Fruit fly (Drosophila melanogaster): Measurements from ENCODE around the gene CG6244.

The CG6244 gene

DNA sequence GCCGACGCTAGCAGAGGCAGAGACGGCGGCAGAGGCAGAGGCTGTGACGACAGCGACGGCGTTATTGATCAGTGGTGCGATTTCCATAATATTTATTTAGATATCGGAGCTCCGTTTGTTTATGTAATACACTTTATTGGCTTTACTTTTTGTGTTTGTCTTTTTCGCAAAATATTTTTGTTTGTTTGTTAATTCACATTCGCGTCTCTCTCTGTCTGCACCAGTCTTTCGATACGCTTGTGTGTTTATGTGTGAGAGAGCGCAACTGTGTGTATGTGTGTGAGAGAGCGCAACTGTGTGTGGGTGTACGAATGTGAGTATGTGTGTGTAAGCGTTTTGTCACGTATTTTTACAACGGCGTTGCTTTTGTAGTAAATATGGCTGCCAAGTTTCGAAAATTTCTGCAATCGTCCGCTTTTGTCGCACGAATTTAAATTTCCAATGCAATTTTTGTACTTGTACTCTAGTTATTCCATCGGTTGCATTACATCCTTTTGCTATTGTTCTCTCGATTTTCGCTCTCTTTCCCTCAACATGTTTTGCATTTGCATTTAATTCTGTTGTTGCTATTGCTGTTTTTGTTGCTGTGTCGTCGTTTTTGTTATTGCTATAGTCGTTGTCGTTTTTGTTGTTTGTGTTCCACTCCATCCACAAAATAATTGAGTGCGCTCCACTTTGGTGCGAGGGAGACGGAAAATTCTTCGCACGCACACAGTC, 17.5 kb downstream of the CG6244 start (continued):
- TF ChIP-seq Opbp (GFP tag; IDR thresholded peaks at IDR 0.05; ENCODE audit: partially characterized antibody) (no peak), slp2 (GFP tag; optimal IDR thresholded peaks at IDR 0.05) (no peak), Ssrp (tag; optimal IDR thresholded peaks at IDR 0.05) (no peak), CG9817 (tag; optimal IDR thresholded peaks at IDR 0.05) (no peak), CG7928 (GFP tag; optimal IDR thresholded peaks at IDR 0.05) (no peak), hkb (optimal IDR thresholded peaks at IDR 0.05) (no peak), hkb (GFP tag; IDR thresholded peaks at IDR 0.05) (peak; percentile 57; the same call in 1 of the 2 replicates), twi (tag; optimal IDR thresholded peaks at IDR 0.05) (no peak), E2f1 (GFP tag; IDR thresholded peaks at IDR 0.05) (no peak), CG2678 (tag; optimal IDR thresholded peaks at IDR 0.05) (peak; percentile 42), CG7839 (tag; optimal IDR thresholded peaks at IDR 0.05) (peak; percentile 14), CG18599 (GFP tag; optimal IDR thresholded peaks at IDR 0.05) (peak; percentile 68), D (optimal IDR thresholded peaks at IDR 0.05) (no peak), D (GFP tag; optimal IDR thresholded peaks at IDR 0.05) (no peak), ato (GFP tag; IDR thresholded peaks at IDR 0.05; ENCODE audit: partially characterized antibody) (no peak), CG10321 (GFP tag; IDR thresholded peaks at IDR 0.05) (no peak), da (GFP tag; optimal IDR thresholded peaks at IDR 0.05) (no peak), caup (GFP tag; optimal IDR thresholded peaks at IDR 0.05; ENCODE audit: severe bottlenecking) (peak; percentile 11), CG8290 (GFP tag; optimal IDR thresholded peaks at IDR 0.05) (no peak), CG8290 (tag; optimal IDR thresholded peaks at IDR 0.05) (no peak), CG42726 (GFP tag; IDR thresholded peaks at IDR 0.05; ENCODE audit: partially characterized antibody) (no peak), CG11560 (tag; IDR thresholded peaks at IDR 0.05) (no peak), CG10431 (GFP tag; optimal IDR thresholded peaks at IDR 0.05) (no peak), CG1529 (GFP tag; optimal IDR thresholded peaks at IDR 0.05) (peak; percentile 22), ERR (GFP tag; optimal IDR thresholded peaks at IDR 0.05) (no peak), CG13894 (tag; optimal IDR thresholded peaks at IDR 0.05) (no peak), CG2889 (GFP tag; IDR thresholded peaks at IDR 0.05) (no peak), CG8765 (GFP tag; IDR thresholded peaks at IDR 0.05) (no peak), stc (GFP tag; IDR thresholded peaks at IDR 0.05) (peak; percentile 54; the same call in 1 of the 2 replicates), Oaz (GFP tag; IDR thresholded peaks at IDR 0.05) (no peak), CG10267 (tag; optimal IDR thresholded peaks at IDR 0.05) (peak; percentile 11), dm (GFP tag; optimal IDR thresholded peaks at IDR 0.05) (no peak), CG18262 (tag; optimal IDR thresholded peaks at IDR 0.05) (no peak), CG34376 (GFP tag; optimal IDR thresholded peaks at IDR 0.05) (peak; percentile 25), Spps (tag; optimal IDR thresholded peaks at IDR 0.05) (peak; percentile 14), CG9215 (GFP tag; IDR thresholded peaks at IDR 0.05) (no peak), tap (tag; optimal IDR thresholded peaks at IDR 0.05) (peak; percentile 8), Trl (optimal IDR thresholded peaks at IDR 0.05) (peak; percentile 81 to 94), Trl (GFP tag; optimal IDR thresholded peaks at IDR 0.05) (peak; percentile 26), Atf6 (GFP tag; IDR thresholded peaks at IDR 0.05) (no peak), salm (tag; optimal IDR thresholded peaks at IDR 0.05) (peak; percentile 15), Xbp1 (GFP tag; optimal IDR thresholded peaks at IDR 0.05) (no peak), vfl (GFP tag; optimal IDR thresholded peaks at IDR 0.05) (no peak), Mrtf (GFP tag; IDR thresholded peaks at IDR 0.05) (no peak), Gsc (GFP tag; IDR thresholded peaks at IDR 0.05) (no peak), CG11247 (GFP tag; IDR thresholded peaks at IDR 0.05) (no peak), Side (GFP tag; optimal IDR thresholded peaks at IDR 0.05) (peak; percentile 8), Blimp-1 (GFP tag; optimal IDR thresholded peaks at IDR 0.05) (peak; percentile 14), GATAe (GFP tag; conservative IDR thresholded peaks at IDR 0.05) (no peak), zfh1 (GFP tag; IDR thresholded peaks at IDR 0.05) (no peak), CG17802 (tag; optimal IDR thresholded peaks at IDR 0.05) (no peak), ase (GFP tag; IDR thresholded peaks at IDR 0.05) (no peak)

Measured in whole organism, embryonic.